Worm (Caenorhabditis elegans) whole organism, L4 larva: ENCODE results near the gene ttr-48.

ENCODE experiments used
- F10B5.3 ChIP-seq: sonication (generic microtip); optimal IDR thresholded peaks from 2 replicates; lab custom pipeline; 2016; ENCODE audit warnings: mild to moderate bottlenecking, missing genetic modification characterization, missing compliant biosample characterization
- F26F4.8 ChIP-seq: fragments of 200-800 bp; sonication (Bioruptor generic); conservative IDR thresholded peaks from 2 replicates; pipeline ENCODE4 v1.3.6; 2022; ENCODE audit warnings: missing genetic modification characterization, missing compliant biosample characterization
- F37D6.2 ChIP-seq: sonication (generic microtip); optimal IDR thresholded peaks from 2 replicates; lab custom pipeline; 2016; ENCODE audit warnings: mild to moderate bottlenecking, missing genetic modification characterization, missing compliant biosample characterization
- T26A8.4 ChIP-seq: fragments of 200-800 bp; sonication (Bioruptor generic); IDR thresholded peaks from 2 replicates; pipeline ENCODE4 v1.3.6; 2022; ENCODE audit warnings: missing genetic modification characterization, missing compliant biosample characterization
- Y105C5A.15 ChIP-seq: fragments of 200-800 bp; sonication (Bioruptor generic); IDR thresholded peaks from 2 replicates; pipeline ENCODE4 v1.3.6; 2022; ENCODE audit warnings: missing genetic modification characterization, missing compliant biosample characterization
- Y48G9A.11 ChIP-seq: fragments of 200-800 bp; sonication (Bioruptor generic); IDR thresholded peaks from 2 replicates; pipeline ENCODE4 v1.3.6; 2022; ENCODE audit warnings: missing genetic modification reagents, missing genetic modification characterization, missing compliant biosample characterization
- Y5F2A.4 ChIP-seq: fragments of 200-800 bp; sonication (Bioruptor generic); optimal IDR thresholded peaks from 2 replicates; lab custom pipeline; 2018; ENCODE audit warnings: mild to moderate bottlenecking, missing genetic modification characterization, missing compliant biosample characterization
- ama-1 ChIP-seq: fragments of 150-350 bp; optimal IDR thresholded peaks from 2 replicates; lab custom pipeline; 2014; ENCODE audit warnings: inconsistent platforms, mixed read lengths
- ceh-20 ChIP-seq: fragments of 200-800 bp; sonication (Bioruptor generic); IDR thresholded peaks from 2 replicates; pipeline ENCODE4 v1.3.6; 2022; ENCODE audit warnings: missing genetic modification reagents, missing genetic modification characterization, missing compliant biosample characterization
- ceh-32 ChIP-seq: sonication (generic microtip); optimal IDR thresholded peaks from 2 replicates; lab custom pipeline; 2016; ENCODE audit warnings: mild to moderate bottlenecking, missing genetic modification characterization, missing compliant biosample characterization; ENCODE audit not compliant: poor library complexity
- daf-12 ChIP-seq: fragments of 150-350 bp; optimal IDR thresholded peaks from 2 replicates; lab custom pipeline; 2014; ENCODE audit warnings: missing biosample characterization, missing genetic modification reagents, missing genetic modification characterization
- daf-16 ChIP-seq, 3 experiments: sonication (generic microtip); optimal IDR thresholded peaks; 2 replicates each; lab custom pipeline; 2016 to 2017; ENCODE audit warnings: missing genetic modification characterization in 3 of 3, missing genetic modification reagents in 3 of 3, mild to moderate bottlenecking in 2 of 3, missing compliant biosample characterization in 2 of 3, missing biosample characterization in 1 of 3, moderate library complexity in 1 of 3
- daf-8 ChIP-seq: fragments of 200-800 bp; sonication (Bioruptor generic); IDR thresholded peaks from 2 replicates; pipeline ENCODE4 v1.3.6; 2022; ENCODE audit warnings: missing genetic modification characterization, missing compliant biosample characterization
- dmd-9 ChIP-seq: fragments of 200-800 bp; sonication (Bioruptor generic); IDR thresholded peaks from 2 replicates; pipeline ENCODE4 v1.3.6; 2022; ENCODE audit warnings: missing genetic modification reagents, missing genetic modification characterization, missing compliant biosample characterization
- dpl-1 ChIP-seq: fragments of 150-350 bp; optimal IDR thresholded peaks from 2 replicates; lab custom pipeline; 2014; ENCODE audit warnings: missing biosample characterization, missing genetic modification reagents, missing genetic modification characterization
- fkh-10 ChIP-seq: fragments of 150-350 bp; optimal IDR thresholded peaks from 2 replicates; lab custom pipeline; 2014; ENCODE audit warnings: missing biosample characterization, missing genetic modification reagents, missing genetic modification characterization
- hif-1 ChIP-seq, 2 experiments: sonication (generic microtip); optimal IDR thresholded peaks; 2 replicates each; lab custom pipeline; 2016 to 2017; ENCODE audit warnings: missing compliant biosample characterization in 2 of 2, missing genetic modification characterization in 2 of 2, missing genetic modification reagents in 2 of 2, missing genotype in 2 of 2, mild to moderate bottlenecking in 1 of 2
- hlh-11 ChIP-seq: fragments of 200-800 bp; sonication (Bioruptor generic); optimal IDR thresholded peaks from 2 replicates; lab custom pipeline; 2018; ENCODE audit warnings: mild to moderate bottlenecking, missing genetic modification characterization, missing compliant biosample characterization
- hlh-30 ChIP-seq: sonication (generic microtip); optimal IDR thresholded peaks from 2 replicates; lab custom pipeline; 2017; ENCODE audit warnings: antibody characterized with exemption, mild to moderate bottlenecking, missing genetic modification characterization, missing compliant biosample characterization; ENCODE audit not compliant: insufficient read depth
- hmg-1.1 ChIP-seq: fragments of 200-800 bp; sonication (Bioruptor generic); IDR thresholded peaks from 2 replicates; pipeline ENCODE4 v1.3.6; 2022; ENCODE audit warnings: missing genetic modification reagents, missing genetic modification characterization, missing compliant biosample characterization
- jun-1 ChIP-seq: fragments of 150-350 bp; optimal IDR thresholded peaks from 2 replicates; lab custom pipeline; 2014; ENCODE audit warnings: missing biosample characterization, missing genetic modification reagents, missing genetic modification characterization
- lim-7 ChIP-seq: fragments of 200-800 bp; sonication (Bioruptor generic); IDR thresholded peaks from 2 replicates; pipeline ENCODE4 v1.3.6; 2022; ENCODE audit warnings: missing genetic modification characterization, missing compliant biosample characterization
- lin-1 ChIP-seq: fragments of 200-800 bp; sonication (Bioruptor generic); IDR thresholded peaks from 2 replicates; pipeline ENCODE4 v1.3.6; 2022; ENCODE audit warnings: missing genetic modification reagents, missing genetic modification characterization, missing compliant biosample characterization
- lin-13 ChIP-seq: fragments of 150-350 bp; optimal IDR thresholded peaks from 2 replicates; lab custom pipeline; 2014; ENCODE audit warnings: missing biosample characterization, missing genetic modification reagents, missing genetic modification characterization
- lsy-2 ChIP-seq, 2 experiments: fragments of 150-350 bp in 1 of 2; sonication (generic microtip) in 1 of 2; optimal IDR thresholded peaks; 2 replicates each; lab custom pipeline; 2014 to 2017; ENCODE audit warnings: missing biosample characterization in 2 of 2, missing genetic modification characterization in 2 of 2
- madf-9 ChIP-seq: fragments of 200-800 bp; sonication (Bioruptor generic); conservative IDR thresholded peaks from 2 replicates; pipeline ENCODE4 v1.3.6; 2022; ENCODE audit warnings: missing genetic modification reagents, missing genetic modification characterization, missing compliant biosample characterization
- mdt-29 ChIP-seq: fragments of 200-800 bp; sonication (Bioruptor generic); IDR thresholded peaks from 2 replicates; pipeline ENCODE4 v1.3.6; 2022; ENCODE audit warnings: missing genetic modification reagents, missing genetic modification characterization, missing compliant biosample characterization
- mep-1 ChIP-seq: fragments of 150-350 bp; sonication (generic microtip); optimal IDR thresholded peaks from 3 replicates; lab custom pipeline; 2014; ENCODE audit warnings: missing biosample characterization, missing genetic modification characterization
- mes-2 ChIP-seq: sonication (generic microtip); optimal IDR thresholded peaks from 2 replicates; lab custom pipeline; 2016; ENCODE audit warnings: missing genotype, mild to moderate bottlenecking, missing genetic modification characterization, missing compliant biosample characterization; ENCODE audit not compliant: poor library complexity, severe bottlenecking
- nhr-11 ChIP-seq: fragments of 150-350 bp; optimal IDR thresholded peaks from 2 replicates; lab custom pipeline; 2014; ENCODE audit warnings: missing biosample characterization, missing genetic modification characterization
- nhr-48 ChIP-seq: sonication (generic microtip); optimal IDR thresholded peaks from 2 replicates; lab custom pipeline; 2016; ENCODE audit warnings: mild to moderate bottlenecking, missing genetic modification characterization, missing compliant biosample characterization
- nhr-76 ChIP-seq: fragments of 150-350 bp; optimal IDR thresholded peaks from 2 replicates; lab custom pipeline; 2014; ENCODE audit warnings: missing biosample characterization, missing genetic modification characterization
- nhr-77 ChIP-seq: fragments of 150-350 bp; optimal IDR thresholded peaks from 2 replicates; lab custom pipeline; 2014; ENCODE audit warnings: missing biosample characterization, missing genetic modification characterization
- rbr-2 ChIP-seq: sonication (generic microtip); optimal IDR thresholded peaks from 2 replicates; lab custom pipeline; 2016; ENCODE audit warnings: missing genotype, missing genetic modification characterization, missing compliant biosample characterization
- saeg-2 ChIP-seq: fragments of 200-800 bp; sonication (Bioruptor generic); IDR thresholded peaks from 2 replicates; pipeline ENCODE4 v1.3.6; 2022; ENCODE audit warnings: missing genetic modification reagents, missing genetic modification characterization, missing compliant biosample characterization
- snpc-4 ChIP-seq: fragments of 150-350 bp; optimal IDR thresholded peaks from 2 replicates; lab custom pipeline; 2014; ENCODE audit warnings: missing biosample characterization, missing genetic modification characterization
- unc-39 ChIP-seq: sonication (generic microtip); optimal IDR thresholded peaks from 2 replicates; lab custom pipeline; 2017; ENCODE audit warnings: missing biosample characterization, missing genetic modification characterization
- unc-62 ChIP-seq, 3 experiments: fragments of 150-350 bp in 1 of 3; sonication (generic microtip); optimal IDR thresholded peaks in 2 of 3; peaks in 1 of 3; 1 replicate in 1 of 3; 2 replicates in 2 of 3; lab custom pipeline; 2014 to 2017; ENCODE audit warnings: missing biosample characterization in 3 of 3, missing genetic modification characterization in 3 of 3, missing genetic modification reagents in 3 of 3, missing genotype in 1 of 3
- vab-7 ChIP-seq: fragments of 200-800 bp; sonication (Bioruptor generic); IDR thresholded peaks from 2 replicates; pipeline ENCODE4 v1.3.6; 2022; ENCODE audit warnings: missing genetic modification reagents, missing genetic modification characterization, missing compliant biosample characterization
- zfp-2 ChIP-seq: sonication (generic microtip); optimal IDR thresholded peaks from 2 replicates; lab custom pipeline; 2016; ENCODE audit warnings: mild to moderate bottlenecking, missing genetic modification characterization, missing compliant biosample characterization
- ztf-11 ChIP-seq: fragments of 150-350 bp; optimal IDR thresholded peaks from 2 replicates; lab custom pipeline; 2014; ENCODE audit warnings: missing biosample characterization, missing genetic modification characterization
- ztf-7 ChIP-seq: fragments of 150-350 bp; optimal IDR thresholded peaks from 2 replicates; lab custom pipeline; 2014; ENCODE audit warnings: missing biosample characterization, missing genetic modification characterization

ttr-48 gene

ce11 chrX:3839172-3839571 lies 3.1 kb downstream of the ttr-48 start (continued):
- TF ChIP-seq dpl-1 (no peak), nhr-48 (no peak), F10B5.3 (tag; lab: Kevin White, UChicago) (no peak), ceh-20 (GFP tag; lab: Robert Waterston, UW) (0 out of 2 replicates have a peak, but pooled peaks have one; percentile 25), vab-7 (GFP tag; lab: Robert Waterston, UW) (no peak), hmg-1.1 (GFP tag; lab: Robert Waterston, UW) (peak; percentile 21; the same call in 1 of the 2 replicates), daf-12 (tag; lab: Kevin White, UChicago) (no peak), lsy-2 (tag; optimal IDR thresholded peaks at IDR 0.05; lab: Kevin White, UChicago) (peak in 1 of 2 experiments; percentile 36), hlh-30 (peak; percentile 18), lin-1 (GFP tag; lab: Robert Waterston, UW) (peak; percentile 34; the same call in 1 of the 2 replicates), nhr-77 (no peak), saeg-2 (GFP tag; lab: Robert Waterston, UW) (no peak), mdt-29 (GFP tag; lab: Robert Waterston, UW) (no peak), madf-9 (GFP tag; lab: Robert Waterston, UW) (no peak), T26A8.4 (GFP tag; lab: Robert Waterston, UW) (no peak), daf-8 (no peak), fkh-10 (GFP tag; lab: Kevin White, UChicago) (no peak), jun-1 (tag; lab: Kevin White, UChicago) (no peak), ceh-32 (tag; lab: Kevin White, UChicago) (no peak), unc-62 (GFP tag; optimal IDR thresholded peaks at IDR 0.05 in 1 of 2; lab: Kevin White, UChicago) (peak in 1 of 2 experiments; percentile 100), unc-62 (tag; optimal IDR thresholded peaks at IDR 0.05; lab: Kevin White, UChicago) (no peak), Y5F2A.4 (GFP tag; lab: Kevin White, UChicago) (no peak), F26F4.8 (no peak), rbr-2 (tag; lab: Kevin White, UChicago) (no peak), hlh-11 (tag; lab: Kevin White, UChicago) (peak; percentile 73), unc-39 (no peak), lim-7 (GFP tag; lab: Robert Waterston, UW) (no peak), nhr-76 (no peak), ztf-11 (tag; lab: Kevin White, UChicago) (no peak), Y48G9A.11 (no peak), daf-16 (GFP tag; optimal IDR thresholded peaks at IDR 0.05; lab: Kevin White, UChicago) (peak in 1 of 2 experiments; percentile 99), daf-16 (tag; optimal IDR thresholded peaks at IDR 0.05; lab: Kevin White, UChicago) (no peak), nhr-11 (tag; lab: Kevin White, UChicago) (peak; percentile 91), F37D6.2 (tag; lab: Kevin White, UChicago) (no peak), lin-13 (GFP tag; lab: Kevin White, UChicago) (no peak), dmd-9 (GFP tag; lab: Robert Waterston, UW) (no peak), mes-2 (tag; lab: Kevin White, UChicago) (no peak), ama-1 (lab: Kevin White, UChicago) (no peak), mep-1 (tag; lab: Kevin White, UChicago) (no peak), snpc-4 (tag; lab: Kevin White, UChicago) (no peak)

- TF ChIP-seq ztf-7 (tag; lab: Kevin White, UChicago) = no peak
- TF ChIP-seq unc-62 (GFP tag; optimal IDR thresholded peaks at IDR 0.05 in 1 of 2; lab: Kevin White, UChicago) = peak in 1 of 2 experiments; percentile 89
- TF ChIP-seq unc-62 (tag; optimal IDR thresholded peaks at IDR 0.05; lab: Kevin White, UChicago) = no peak
- TF ChIP-seq zfp-2 = no peak
- TF ChIP-seq hif-1 (tag; optimal IDR thresholded peaks at IDR 0.05; lab: Kevin White, UChicago) = no peak
- peak; percentile 48 for TF ChIP-seq nhr-48
- TF ChIP-seq Y105C5A.15 = no peak
These were observed 3.6 kb downstream of the ttr-48 start for ce11 chrX:3838670-3839069.
